Worm (Caenorhabditis elegans) whole organism, young adult: ENCODE measurements around the gene F08F8.9.

ENCODE experiments used
- B0261.1 ChIP-seq: sonication (generic microtip); optimal IDR thresholded peaks from 2 replicates; lab custom pipeline; 2016; ENCODE audit warnings: mild to moderate bottlenecking, missing genetic modification characterization, moderate library complexity, missing compliant biosample characterization
- K11D2.4 ChIP-seq: fragments of 200-800 bp; sonication (Bioruptor generic); IDR thresholded peaks from 2 replicates; pipeline ENCODE4 v1.3.6; 2022; ENCODE audit warnings: missing genetic modification reagents, missing genetic modification characterization, missing compliant biosample characterization
- Y95B8A.8 ChIP-seq: fragments of 200-800 bp; sonication (Bioruptor generic); IDR thresholded peaks from 2 replicates; pipeline ENCODE4 v1.3.6; 2022; ENCODE audit warnings: missing genetic modification reagents, missing genetic modification characterization, missing compliant biosample characterization
- attf-3 ChIP-seq: fragments of 200-800 bp; sonication (Bioruptor generic); conservative IDR thresholded peaks from 2 replicates; pipeline ENCODE4 v1.3.6; 2022; ENCODE audit warnings: missing genetic modification reagents, missing genetic modification characterization, missing compliant biosample characterization
- dpl-1 ChIP-seq: fragments of 150-350 bp; optimal IDR thresholded peaks from 2 replicates; lab custom pipeline; 2014; ENCODE audit warnings: missing biosample characterization, missing genetic modification reagents, missing genetic modification characterization
- ekl-4 ChIP-seq: fragments of 200-800 bp; sonication (Bioruptor generic); IDR thresholded peaks from 2 replicates; pipeline ENCODE4 v1.3.6; 2022; ENCODE audit warnings: missing genetic modification reagents, missing genetic modification characterization, missing compliant biosample characterization
- lsl-1 ChIP-seq: fragments of 200-800 bp; sonication (Bioruptor generic); optimal IDR thresholded peaks from 2 replicates; lab custom pipeline; 2018; ENCODE audit warnings: mild to moderate bottlenecking, missing genetic modification characterization, moderate library complexity, missing compliant biosample characterization
- nhr-120 ChIP-seq: fragments of 200-800 bp; sonication (Bioruptor generic); IDR thresholded peaks from 2 replicates; pipeline ENCODE4 v1.3.6; 2022; ENCODE audit warnings: missing genetic modification characterization, missing compliant biosample characterization
- pha-4 ChIP-seq: fragments of 150-350 bp; sonication (generic microtip); optimal IDR thresholded peaks from 2 replicates; lab custom pipeline; 2014; ENCODE audit warnings: missing biosample characterization, missing genetic modification reagents, missing genetic modification characterization
- unc-62 ChIP-seq: fragments of 150-350 bp; optimal IDR thresholded peaks from 2 replicates; lab custom pipeline; 2014; ENCODE audit warnings: missing biosample characterization, missing genetic modification reagents, missing genetic modification characterization
- zim-3 ChIP-seq: sonication (generic microtip); optimal IDR thresholded peaks from 2 replicates; lab custom pipeline; 2017; ENCODE audit warnings: mild to moderate bottlenecking, missing genetic modification characterization, moderate library complexity, missing compliant biosample characterization

ce11 chrIII:7385929-7386328 is 32.2 kb upstream of the F08F8.9 start, which contains the start of gene trd-1:
- TF ChIP-seq K11D2.4 (GFP tag; lab: Robert Waterston, UW) (no peak), ekl-4 (GFP tag; lab: Robert Waterston, UW) (no peak), pha-4 (tag; lab: Kevin White, UChicago) (no peak), nhr-120 (GFP tag; lab: Robert Waterston, UW) (no peak), zim-3 (no peak), attf-3 (GFP tag; lab: Robert Waterston, UW) (no peak), lsl-1 (GFP tag; lab: Kevin White, UChicago) (no peak), dpl-1 (GFP tag; lab: Kevin White, UChicago) (no peak), Y95B8A.8 (GFP tag; lab: Robert Waterston, UW) (no peak), B0261.1 (tag; lab: Kevin White, UChicago) (no peak), unc-62 (no peak)
